Fruit fly (Drosophila melanogaster): ENCODE data around the gene CG6985.

dm6 chr3R:22694659-22695058, 46.3 kb upstream of the CG6985 start, which contains the start of gene cd:
- no peak for TF ChIP-seq CG8089 (GFP tag; optimal IDR thresholded peaks at IDR 0.05)
- no peak for TF ChIP-seq ci (GFP tag; IDR thresholded peaks at IDR 0.05)
- TF ChIP-seq Antp (GFP tag; optimal IDR thresholded peaks at IDR 0.05) = no peak
- no peak for TF ChIP-seq CG9727 (GFP tag; optimal IDR thresholded peaks at IDR 0.05)
- TF ChIP-seq Lim3 (GFP tag; IDR thresholded peaks at IDR 0.05) = no peak
- no peak for TF ChIP-seq CG2202 (tag; optimal IDR thresholded peaks at IDR 0.05)
- TF ChIP-seq Dfd (GFP tag; optimal IDR thresholded peaks at IDR 0.05) = no peak
- no peak for TF ChIP-seq CG13624 (GFP tag; optimal IDR thresholded peaks at IDR 0.05)
- TF ChIP-seq hkb (optimal IDR thresholded peaks at IDR 0.05) = no peak
- no peak for TF ChIP-seq hkb (GFP tag; IDR thresholded peaks at IDR 0.05)
- no peak for TF ChIP-seq CG6765 (GFP tag; optimal IDR thresholded peaks at IDR 0.05)
